Worm (Caenorhabditis elegans) whole organism, L2 larva: ENCODE data around the gene pole-4.

Experiments used
- ZK546.5 ChIP-seq: sonication (generic microtip); optimal IDR thresholded peaks from 2 replicates; lab custom pipeline; 2017; ENCODE audit warnings: missing biosample characterization, missing genetic modification characterization
- blmp-1 ChIP-seq: sonication (generic microtip); optimal IDR thresholded peaks from 2 replicates; lab custom pipeline; 2017; ENCODE audit warnings: missing genetic modification characterization, mild to moderate bottlenecking, missing compliant biosample characterization, antibody characterized with exemption, moderate library complexity; ENCODE audit not compliant: insufficient read depth
- lin-39 ChIP-seq: fragments of 150-350 bp; optimal IDR thresholded peaks from 2 replicates; lab custom pipeline; 2014; ENCODE audit warnings: missing biosample characterization, missing genetic modification reagents, missing genetic modification characterization
- lsy-2 ChIP-seq, 2 experiments: fragments of 150-350 bp in 1 of 2; sonication (generic microtip) in 1 of 2; optimal IDR thresholded peaks; 2 replicates each; lab custom pipeline; 2014 to 2017; ENCODE audit warnings: missing biosample characterization in 2 of 2, missing genetic modification characterization in 2 of 2
- nhr-237 ChIP-seq: fragments of 150-350 bp; optimal IDR thresholded peaks from 2 replicates; lab custom pipeline; 2014; ENCODE audit warnings: missing biosample characterization, missing genetic modification characterization
- unc-39 ChIP-seq: fragments of 150-350 bp; optimal IDR thresholded peaks from 2 replicates; lab custom pipeline; 2014; ENCODE audit warnings: missing biosample characterization, missing genetic modification characterization
- unc-55 ChIP-seq: fragments of 150-350 bp; sonication (generic microtip); optimal IDR thresholded peaks from 3 replicates; lab custom pipeline; 2014; ENCODE audit warnings: missing biosample characterization, missing genetic modification reagents, missing genetic modification characterization
- zag-1 ChIP-seq: fragments of 150-350 bp; optimal IDR thresholded peaks from 2 replicates; lab custom pipeline; 2014; ENCODE audit warnings: missing biosample characterization, missing genetic modification characterization
- ztf-11 ChIP-seq: sonication (generic microtip); optimal IDR thresholded peaks from 2 replicates; lab custom pipeline; 2017; ENCODE audit warnings: missing biosample characterization, missing genetic modification characterization

ce11 chrII:14967084-14967483, 2.1 kb downstream of the pole-4 start:
- no peak for TF ChIP-seq lsy-2 (tag; optimal IDR thresholded peaks at IDR 0.05; lab: Kevin White, UChicago)
- TF ChIP-seq unc-39, result no peak
- no peak for TF ChIP-seq blmp-1 (tag; lab: Kevin White, UChicago)
- TF ChIP-seq nhr-237 (tag; lab: Kevin White, UChicago), result no peak
- no peak for TF ChIP-seq ztf-11 (tag; lab: Kevin White, UChicago)
- TF ChIP-seq ZK546.5 (tag; lab: Kevin White, UChicago), result no peak
- TF ChIP-seq zag-1 (tag; lab: Kevin White, UChicago), result no peak
- no peak for TF ChIP-seq unc-55 (GFP tag; lab: Kevin White, UChicago)
- no peak for TF ChIP-seq lin-39 (tag; lab: Kevin White, UChicago)
